Worm (Caenorhabditis elegans): ENCODE data around the gene C16D9.6.

C16D9.6 gene

DNA sequence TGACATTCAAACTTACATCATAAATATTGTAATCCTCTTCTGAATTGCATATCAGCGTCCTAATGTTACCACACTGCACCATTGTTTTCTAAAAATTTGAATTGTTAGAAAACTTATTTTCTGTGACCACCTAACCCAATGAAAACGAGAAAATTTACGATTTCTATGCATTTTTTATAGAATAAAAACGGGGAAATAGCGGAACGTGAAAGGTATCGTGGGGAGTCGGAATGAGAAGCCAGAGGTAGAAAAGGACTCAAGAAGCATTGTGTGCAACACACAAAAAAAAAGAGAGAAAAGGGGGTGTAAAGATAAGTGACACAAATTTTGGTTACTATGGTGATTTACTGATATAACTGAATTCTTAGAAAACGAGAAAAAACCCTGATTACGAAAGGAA, at the start of gene C16D9.6:
Gene C16D9.6 (minus strand): TSS at position 101 of the 400 bp plus-strand sequence.
- no peak for TF ChIP-seq K09A11.1 (tag; optimal IDR thresholded peaks at IDR 0.05; ENCODE audit: insufficient read depth)
- TF ChIP-seq pha-4 (tag; optimal IDR thresholded peaks at IDR 0.05): no peak
- TF ChIP-seq ceh-22 (tag; optimal IDR thresholded peaks at IDR 0.05): no peak
- no peak for TF ChIP-seq hlh-13 (GFP tag; optimal IDR thresholded peaks at IDR 0.05)

ce11 chrV:8299191-8299854, 49.2 kb upstream of the C16D9.6 start, which contains the start of gene W02D7.5:
TSS of gene W02D7.5 (minus strand) at chrV:8299241.
- TF ChIP-seq tbx-2 (tag; optimal IDR thresholded peaks at IDR 0.05) (no peak), che-1 (tag; optimal IDR thresholded peaks at IDR 0.05) (no peak), fax-1 (tag; optimal IDR thresholded peaks at IDR 0.05) (no peak)

DNA sequence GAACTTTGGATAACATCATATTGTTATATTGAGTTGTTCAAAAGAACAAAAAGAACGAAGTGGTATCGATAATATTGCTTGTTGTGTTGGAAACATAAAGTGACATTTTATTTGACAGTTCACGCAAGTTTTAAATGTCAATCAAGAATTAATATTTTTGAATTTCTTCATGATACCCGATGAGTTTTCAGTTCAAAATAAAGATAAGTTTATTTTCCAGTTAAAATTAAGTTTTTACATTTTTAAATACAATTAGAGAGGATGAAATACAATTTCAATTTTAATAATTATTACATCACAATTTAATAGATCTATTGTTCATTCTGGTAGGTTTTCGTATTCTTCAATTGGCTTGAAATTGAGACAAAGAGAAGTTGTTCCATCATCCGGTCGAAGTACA, 47.4 kb upstream of the C16D9.6 start, which contains the start of gene W02D7.4:
Gene W02D7.4 (minus strand): TSS at position 101 of the 400 bp plus-strand sequence.
- TF ChIP-seq ama-1 (optimal IDR thresholded peaks at IDR 0.05): no peak
- TF ChIP-seq ceh-22 (tag; optimal IDR thresholded peaks at IDR 0.05): no peak
- TF ChIP-seq elt-4 (tag; optimal IDR thresholded peaks at IDR 0.05): no peak
- TF ChIP-seq ztf-16 (tag; optimal IDR thresholded peaks at IDR 0.05): no peak
- TF ChIP-seq ceh-24 (tag; optimal IDR thresholded peaks at IDR 0.05): no peak
- no peak for TF ChIP-seq F13H6.1 (tag; optimal IDR thresholded peaks at IDR 0.05)
- TF ChIP-seq hlh-15 (tag; optimal IDR thresholded peaks at IDR 0.05): no peak
- no peak for TF ChIP-seq pax-1 (tag; optimal IDR thresholded peaks at IDR 0.05)
- no peak for TF ChIP-seq elt-2 (tag; optimal IDR thresholded peaks at IDR 0.05)
- TF ChIP-seq tbx-7 (tag; optimal IDR thresholded peaks at IDR 0.05): no peak
- no peak for TF ChIP-seq unc-86 (tag; optimal IDR thresholded peaks at IDR 0.05)
- no peak for TF ChIP-seq lin-11 (tag; optimal IDR thresholded peaks at IDR 0.05)
- no peak for TF ChIP-seq ceh-14 (tag; optimal IDR thresholded peaks at IDR 0.05)

DNA sequence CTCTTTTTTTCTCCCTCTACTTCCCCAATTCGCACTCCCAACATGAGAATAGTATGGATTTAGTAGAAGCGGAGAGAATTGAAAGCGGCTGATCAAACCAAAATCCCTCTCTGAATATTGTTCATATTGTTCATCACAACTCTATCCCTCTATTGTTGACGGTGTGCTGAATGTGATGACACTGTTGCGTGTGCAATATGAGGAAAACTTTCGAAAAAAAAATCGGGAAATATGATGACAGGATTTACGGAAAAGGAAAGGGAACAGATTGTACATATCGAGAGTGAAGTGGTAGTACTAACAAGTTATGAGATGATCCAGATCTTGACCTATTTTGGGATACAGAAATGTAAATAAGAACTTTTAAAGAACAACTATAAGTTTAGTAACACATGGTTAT, 45.8 kb upstream of the C16D9.6 start, which contains the start of gene smex-1:
Gene smex-1 (minus strand): TSS at position 101 of the 400 bp plus-strand sequence.
- no peak for TF ChIP-seq pqm-1 (tag; optimal IDR thresholded peaks at IDR 0.05)
- TF ChIP-seq mec-3 (tag; optimal IDR thresholded peaks at IDR 0.05; ENCODE audit: borderline replicate concordance): no peak
- no peak for TF ChIP-seq hlh-15 (tag; optimal IDR thresholded peaks at IDR 0.05)
- TF ChIP-seq lin-11 (tag; optimal IDR thresholded peaks at IDR 0.05): no peak
- no peak for TF ChIP-seq dmd-4 (tag; optimal IDR thresholded peaks at IDR 0.05; ENCODE audit: borderline replicate concordance)
- TF ChIP-seq sdc-2 (tag; optimal IDR thresholded peaks at IDR 0.05): no peak
- TF ChIP-seq hlh-8 (tag; optimal IDR thresholded peaks at IDR 0.05): no peak
- no peak for TF ChIP-seq nfya-1 (tag; optimal IDR thresholded peaks at IDR 0.05)
- no peak for TF ChIP-seq npax-4 (tag; optimal IDR thresholded peaks at IDR 0.05)

ce11 chrV:8291764-8292163, 41.7 kb upstream of the C16D9.6 start, which contains the start of gene srg-33:
TSS of gene srg-33 (plus strand) at chrV:8292064.
- TF ChIP-seq unc-55 (GFP tag; optimal IDR thresholded peaks at IDR 0.05) (no peak), ceh-22 (tag; optimal IDR thresholded peaks at IDR 0.05) (no peak), rnt-1 (tag; optimal IDR thresholded peaks at IDR 0.05) (no peak), dve-1 (tag; optimal IDR thresholded peaks at IDR 0.05) (no peak), C38D4.7 (GFP tag; optimal IDR thresholded peaks at IDR 0.05) (no peak), hlh-6 (tag; optimal IDR thresholded peaks at IDR 0.05) (no peak), pqm-1 (tag; optimal IDR thresholded peaks at IDR 0.05) (no peak), ahr-1 (tag; optimal IDR thresholded peaks at IDR 0.05) (no peak)

All from whole organism, late embryonic.